Fruit fly (Drosophila melanogaster): Measurements from ENCODE around the gene myd.

The myd gene

dm6 chr3R:19248036-19248435, 67.6 kb downstream of the myd start, which contains the start of gene CG5217:
TSS of gene CG5217 (minus strand) at chr3R:19248136.
- TF ChIP-seq psq (optimal IDR thresholded peaks at IDR 0.05), result no peak
- TF ChIP-seq h (optimal IDR thresholded peaks at IDR 0.05), result no peak
- TF ChIP-seq Sin3A (optimal IDR thresholded peaks at IDR 0.05), result no peak
- TF ChIP-seq insv (optimal IDR thresholded peaks at IDR 0.05), result no peak
- no peak for TF ChIP-seq Myc (optimal IDR thresholded peaks at IDR 0.05)
- no peak for TF ChIP-seq ttk (optimal IDR thresholded peaks at IDR 0.05)

- no peak for TF ChIP-seq insv (optimal IDR thresholded peaks at IDR 0.05)
- no peak for TF ChIP-seq Myc (optimal IDR thresholded peaks at IDR 0.05)
- no peak for TF ChIP-seq Sin3A (optimal IDR thresholded peaks at IDR 0.05)
- TF ChIP-seq ttk (optimal IDR thresholded peaks at IDR 0.05), result no peak
- no peak for TF ChIP-seq psq (optimal IDR thresholded peaks at IDR 0.05)
- no peak for TF ChIP-seq h (optimal IDR thresholded peaks at IDR 0.05)
These were observed 69.6 kb downstream of the myd start for dm6 chr3R:19250063-19250462.

Measured in Kc167 (cell line).